Fruit fly (Drosophila melanogaster) S2 (cell line): ENCODE results near the gene CG43050.

Experiments used
- CG8478 ChIP-seq: fragments of >200 bp; optimal IDR thresholded peaks from 2 replicates; lab custom pipeline; 2018
- CTCF ChIP-seq, 2 experiments: fragments of >200 bp; optimal IDR thresholded peaks; 2 replicates each; lab custom pipeline; 2018

Gene CG43050

dm6 chr2L:13104800-13105199, 14.3 kb upstream of the CG43050 start:
- TF ChIP-seq CTCF (optimal IDR thresholded peaks at IDR 0.05; lab: Kevin White, UChicago), result no peak
- TF ChIP-seq CG8478, result no peak

DNA sequence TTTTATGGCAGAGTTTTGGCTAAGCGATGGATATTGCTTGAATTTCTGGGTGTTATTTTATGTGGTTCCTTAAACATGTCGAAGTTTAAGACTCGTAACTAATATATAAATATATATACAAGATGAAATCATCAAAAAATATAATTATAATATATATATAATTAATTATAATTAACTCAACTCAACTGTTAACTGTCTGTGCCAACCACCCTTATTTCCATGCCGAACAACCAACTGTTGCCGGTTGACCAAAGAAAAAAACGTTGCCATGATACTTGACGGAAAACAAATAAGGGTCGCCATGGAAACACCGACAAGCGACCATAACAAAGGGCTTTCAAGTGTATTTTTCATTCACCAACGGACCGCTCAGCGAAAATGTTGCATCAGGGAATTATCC, 12.6 kb upstream of the CG43050 start, which contains the start of gene Ttc30:
TSS of gene Ttc30 (plus strand) at position 301 of the 400 bp plus-strand sequence.
- TF ChIP-seq CG8478 (no peak), CTCF (optimal IDR thresholded peaks at IDR 0.05; lab: Kevin White, UChicago) (no peak)

dm6 chr2L:13113580-13113979, 5.5 kb upstream of the CG43050 start:
- no peak for TF ChIP-seq CTCF (optimal IDR thresholded peaks at IDR 0.05; lab: Kevin White, UChicago)
- TF ChIP-seq CG8478, result no peak

DNA sequence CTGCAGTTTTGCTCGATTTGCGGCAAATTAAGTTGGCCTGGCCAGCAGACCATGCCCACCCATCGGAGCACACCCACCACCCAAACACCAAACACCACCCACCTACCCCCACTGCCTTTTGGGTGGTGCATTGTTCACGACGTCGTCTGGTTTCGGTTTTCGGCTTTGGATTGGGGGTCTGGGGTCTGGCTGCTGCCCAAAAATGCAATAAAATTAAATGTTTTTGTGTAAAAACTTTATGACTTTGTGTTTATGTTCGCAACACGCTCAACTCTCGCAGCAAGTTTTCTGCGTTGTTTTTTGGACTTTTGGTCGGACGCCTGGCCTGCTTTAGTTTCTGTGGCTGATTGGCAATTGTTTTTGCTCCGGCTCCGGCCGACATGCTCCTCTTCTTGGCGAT, 2.4 kb upstream of the CG43050 start:
- TF ChIP-seq CTCF (optimal IDR thresholded peaks at IDR 0.05; lab: Kevin White, UChicago), result no peak
- TF ChIP-seq CG8478, result no peak

dm6 chr2L:13122526-13122925, 3.4 kb downstream of the CG43050 start:
- TF ChIP-seq CG8478 (no peak), CTCF (optimal IDR thresholded peaks at IDR 0.05; lab: Kevin White, UChicago) (no peak)

dm6 chr2L:13130291-13130690, 11.2 kb downstream of the CG43050 start, which contains the start of gene CG5122:
CG5122 (plus strand) TSS chr2L:13130591.
- TF ChIP-seq CG8478, result no peak
- no peak for TF ChIP-seq CTCF (optimal IDR thresholded peaks at IDR 0.05; lab: Kevin White, UChicago)

- TF ChIP-seq CG8478 (no peak), CTCF (optimal IDR thresholded peaks at IDR 0.05; lab: Kevin White, UChicago) (no peak)
Observed at dm6 chr2L:13135929-13136328, 16.8 kb downstream of the CG43050 start.

DNA sequence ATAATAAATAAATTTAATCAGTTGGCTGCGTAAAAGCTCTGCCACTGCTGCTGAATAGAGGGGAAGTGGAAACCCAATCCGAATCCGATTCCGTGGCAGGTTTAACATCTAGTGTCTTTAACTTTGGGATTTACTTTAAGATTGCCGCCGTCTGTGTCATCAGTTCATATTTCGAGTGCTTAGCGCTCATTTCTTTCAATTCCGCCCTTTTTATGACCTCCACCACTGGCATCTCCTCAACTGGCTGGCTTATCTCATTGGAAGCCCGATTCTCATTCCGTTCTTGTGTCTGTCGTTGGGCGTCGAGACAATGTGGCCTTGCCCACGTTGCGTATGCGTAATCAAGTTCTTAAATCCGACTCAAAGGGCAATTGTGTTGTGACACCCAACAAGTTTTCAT, 21.8 kb downstream of the CG43050 start:
- no peak for TF ChIP-seq CG8478
- no peak for TF ChIP-seq CTCF (optimal IDR thresholded peaks at IDR 0.05; lab: Kevin White, UChicago)

DNA sequence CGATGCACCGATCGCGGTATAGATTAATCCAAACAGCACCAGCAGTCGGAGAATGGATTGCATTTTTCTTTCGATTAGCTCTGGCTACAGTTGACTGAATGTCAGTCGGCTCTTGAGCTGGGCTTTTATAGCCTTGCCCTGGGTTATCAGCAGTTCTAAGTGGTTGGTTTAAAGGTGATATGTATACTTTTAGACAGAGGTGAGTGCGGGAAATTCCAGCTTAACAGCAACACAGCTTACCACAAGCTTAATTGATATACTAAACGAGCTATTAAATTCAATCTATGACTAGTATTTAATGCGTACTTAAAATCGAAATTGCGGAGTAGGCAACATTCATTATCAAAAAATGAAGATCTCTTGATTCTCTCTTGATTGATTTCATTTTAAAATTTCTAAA, 23.7 kb downstream of the CG43050 start, which contains the start of gene CG9928:
TSS of gene CG9928 (minus strand) at position 101 of the 400 bp plus-strand sequence.
- no peak for TF ChIP-seq CG8478
- TF ChIP-seq CTCF (optimal IDR thresholded peaks at IDR 0.05; lab: Kevin White, UChicago), result no peak

DNA sequence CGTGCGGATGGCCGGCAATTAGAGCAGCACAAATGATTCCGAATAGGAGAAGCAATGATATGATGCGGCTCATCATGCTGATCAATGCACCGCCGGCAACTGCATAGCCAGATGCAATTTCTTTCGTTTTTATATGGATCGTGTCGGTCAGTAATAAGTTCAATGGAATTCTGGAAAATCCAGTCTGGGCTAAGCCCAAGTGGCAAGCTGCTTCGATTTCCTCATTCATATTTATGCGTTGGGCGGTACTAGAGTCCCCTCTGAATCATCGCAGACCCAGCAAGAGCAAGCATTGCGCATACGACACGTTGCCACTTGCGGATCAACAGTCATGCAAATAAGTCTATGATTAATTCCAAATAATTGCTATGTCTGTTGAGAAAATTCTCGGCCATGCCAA, 24.4 kb downstream of the CG43050 start, which contains the start of gene CG16978:
TSS of gene CG16978 (minus strand) at position 101 of the 400 bp plus-strand sequence.
- no peak for TF ChIP-seq CTCF (optimal IDR thresholded peaks at IDR 0.05; lab: Kevin White, UChicago)
- no peak for TF ChIP-seq CG8478

DNA sequence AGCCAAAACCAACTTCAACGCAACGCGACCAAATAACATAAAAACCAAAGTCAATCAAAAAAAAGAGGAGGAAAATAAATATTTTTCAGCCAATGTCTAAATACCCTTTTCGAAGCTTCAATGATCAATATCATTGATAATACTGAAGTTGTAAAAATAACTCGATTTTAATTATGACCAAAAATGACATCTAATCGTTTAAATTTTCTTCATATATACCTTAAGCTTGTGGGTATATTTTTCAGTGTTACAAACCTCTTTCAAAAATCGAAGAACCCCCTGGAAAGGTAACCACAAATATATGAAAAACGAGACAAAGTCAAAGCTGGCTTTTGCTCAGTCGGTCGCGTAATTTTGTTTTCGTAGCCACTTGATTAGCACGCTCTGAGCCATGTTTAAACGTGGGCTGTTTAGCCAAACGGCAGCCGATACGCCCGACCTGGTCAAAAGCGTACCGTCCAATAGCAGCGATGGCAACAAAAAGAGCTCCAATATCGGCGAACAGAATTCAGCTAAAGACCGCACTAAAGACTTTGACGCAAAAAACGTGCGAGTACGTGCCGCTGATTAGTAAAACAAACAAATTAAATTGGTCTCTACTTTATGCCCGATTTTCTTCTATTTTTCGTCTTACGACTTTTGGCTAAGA, 26.1 kb downstream of the CG43050 start:
- TF ChIP-seq CG8478 (no peak), CTCF (optimal IDR thresholded peaks at IDR 0.05; lab: Kevin White, UChicago) (no peak)

DNA sequence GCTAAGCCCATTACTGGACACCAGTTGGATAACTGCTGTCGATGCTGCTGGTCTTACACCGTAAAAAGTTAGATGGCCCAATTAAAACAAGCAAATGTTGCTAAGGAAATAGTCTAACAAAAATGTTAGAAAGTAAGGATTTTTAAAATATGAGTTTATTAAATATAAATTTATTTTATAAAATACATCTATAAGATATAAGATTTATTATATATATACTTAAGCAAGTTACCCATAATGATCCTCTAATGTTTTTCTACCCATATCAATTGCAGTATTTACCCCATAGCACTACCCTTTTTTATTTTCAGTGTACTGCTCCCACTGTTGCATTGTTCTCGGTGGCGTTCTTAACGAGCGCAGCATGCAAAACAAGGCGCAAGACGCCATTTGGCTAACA, 27.2 kb downstream of the CG43050 start:
- TF ChIP-seq CTCF (optimal IDR thresholded peaks at IDR 0.05; lab: Kevin White, UChicago) (no peak), CG8478 (no peak)

dm6 chr2L:13154313-13154712, 35.2 kb downstream of the CG43050 start:
- TF ChIP-seq CG8478 (no peak), CTCF (optimal IDR thresholded peaks at IDR 0.05; lab: Kevin White, UChicago) (no peak)

DNA sequence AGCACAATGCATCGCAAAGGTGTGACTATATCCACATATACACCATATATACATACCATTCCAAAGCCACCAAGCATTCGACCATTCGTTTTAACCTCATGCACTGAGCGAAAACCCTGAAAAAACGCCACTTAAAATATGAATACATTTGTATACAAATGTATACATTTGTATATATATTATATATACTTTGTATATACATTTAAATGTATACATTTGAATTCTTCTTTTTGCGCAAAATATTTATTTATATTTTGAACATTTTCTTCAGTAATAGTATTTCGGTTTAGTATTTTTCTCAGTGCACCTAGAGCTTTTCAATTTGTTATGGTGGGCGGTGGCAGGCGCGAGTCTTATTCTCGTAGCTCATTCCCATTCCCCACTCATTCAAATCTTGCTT, 37.3 kb downstream of the CG43050 start:
- no peak for TF ChIP-seq CG8478
- TF ChIP-seq CTCF (optimal IDR thresholded peaks at IDR 0.05; lab: Kevin White, UChicago), result no peak

dm6 chr2L:13157903-13158302, 38.8 kb downstream of the CG43050 start:
- no peak for TF ChIP-seq CG8478

- no peak for TF ChIP-seq CG8478
- no peak for TF ChIP-seq CTCF (optimal IDR thresholded peaks at IDR 0.05; lab: Kevin White, UChicago)
Observed at dm6 chr2L:13158510-13158909, 39.4 kb downstream of the CG43050 start, which contains the start of gene Pk34A. Pk34A (plus strand) TSS chr2L:13158810.

- TF ChIP-seq CG8478 (no peak), CTCF (optimal IDR thresholded peaks at IDR 0.05; lab: Kevin White, UChicago) (no peak)
Observed at dm6 chr2L:13160227-13160626, 41.1 kb downstream of the CG43050 start, which contains the start of gene kmg. kmg (plus strand) TSS chr2L:13160527.
